Fruit fly (Drosophila melanogaster) whole organism, pupa: ENCODE data around the gene Eip75B.

ENCODE experiments used
- CG10348 ChIP-seq: fragments of 200-800 bp; sonication (Bioruptor generic); IDR thresholded peaks from 2 replicates; pipeline ENCODE4 v1.3.6; 2022; ENCODE audit warnings: missing biosample characterization, missing genetic modification characterization
- CG12605 ChIP-seq: fragments of 200-800 bp; sonication (Bioruptor generic); IDR thresholded peaks from 2 replicates; pipeline ENCODE4 v1.3.6; 2022; ENCODE audit warnings: missing biosample characterization, missing genetic modification characterization
- CG13204 ChIP-seq: fragments of 200-800 bp; sonication (Bioruptor generic); optimal IDR thresholded peaks from 2 replicates; lab custom pipeline; 2018; ENCODE audit warnings: missing biosample characterization, mild to moderate bottlenecking, missing genetic modification characterization, moderate library complexity
- CG14655 ChIP-seq: fragments of 200-800 bp; sonication (Bioruptor generic); optimal IDR thresholded peaks from 3 replicates; lab custom pipeline; 2017; ENCODE audit warnings: mild to moderate bottlenecking, missing biosample characterization, missing genetic modification reagents, missing genetic modification characterization
- CG15710 ChIP-seq: fragments of 200-800 bp; sonication (Bioruptor generic); optimal IDR thresholded peaks from 2 replicates; lab custom pipeline; 2018; ENCODE audit warnings: missing biosample characterization, mild to moderate bottlenecking, missing genetic modification characterization, moderate library complexity
- CG17806 ChIP-seq: fragments of 200-800 bp; sonication (Bioruptor generic); optimal IDR thresholded peaks from 2 replicates; lab custom pipeline; 2018; ENCODE audit warnings: missing biosample characterization, mild to moderate bottlenecking, missing genetic modification characterization, moderate library complexity
- CG32121 ChIP-seq: fragments of 200-800 bp; sonication (Bioruptor generic); IDR thresholded peaks from 2 replicates; pipeline ENCODE4 v1.3.6; 2022; ENCODE audit warnings: missing biosample characterization, missing genetic modification characterization
- CG34367 ChIP-seq: fragments of 200-800 bp; sonication (Bioruptor generic); optimal IDR thresholded peaks from 2 replicates; lab custom pipeline; 2018; ENCODE audit warnings: missing biosample characterization, mild to moderate bottlenecking, missing genetic modification characterization
- CG4496 ChIP-seq: fragments of 200-800 bp; sonication (Bioruptor generic); IDR thresholded peaks from 3 replicates; pipeline ENCODE4 v1.3.6; 2022; ENCODE audit warnings: missing biosample characterization, missing genetic modification characterization
- CG8159 ChIP-seq: fragments of 200-800 bp; sonication (Bioruptor generic); optimal IDR thresholded peaks from 3 replicates; lab custom pipeline; 2018; ENCODE audit warnings: missing biosample characterization, mild to moderate bottlenecking, missing genetic modification characterization, moderate library complexity
- CG8301 ChIP-seq: fragments of 200-800 bp; sonication (Bioruptor generic); optimal IDR thresholded peaks from 2 replicates; lab custom pipeline; 2018; ENCODE audit warnings: missing biosample characterization, mild to moderate bottlenecking, missing genetic modification characterization
- CG9948 ChIP-seq: fragments of 200-800 bp; sonication (Bioruptor generic); optimal IDR thresholded peaks from 2 replicates; lab custom pipeline; 2018; ENCODE audit warnings: missing biosample characterization, mild to moderate bottlenecking, missing genetic modification characterization, moderate library complexity
- D1 ChIP-seq: fragments of 200-800 bp; sonication (Bioruptor generic); optimal IDR thresholded peaks from 2 replicates; lab custom pipeline; 2018; ENCODE audit warnings: missing biosample characterization, mild to moderate bottlenecking, missing genetic modification characterization, moderate library complexity
- EcR ChIP-seq: fragments of 200-800 bp; sonication (Bioruptor generic); optimal IDR thresholded peaks from 3 replicates; lab custom pipeline; 2019; ENCODE audit warnings: missing biosample characterization, missing genetic modification characterization, mild to moderate bottlenecking, moderate library complexity, missing genetic modification reagents
- Ets98B ChIP-seq: fragments of 200-800 bp; sonication (Bioruptor generic); IDR thresholded peaks from 2 replicates; pipeline ENCODE4 v1.3.6; 2022; ENCODE audit warnings: missing biosample characterization, missing genetic modification characterization
- Pif1A ChIP-seq: fragments of 200-800 bp; sonication (Bioruptor generic); optimal IDR thresholded peaks from 3 replicates; lab custom pipeline; 2016; ENCODE audit warnings: missing biosample characterization, missing genetic modification characterization
- Pif1B ChIP-seq: fragments of 200-800 bp; sonication (Bioruptor generic); optimal IDR thresholded peaks from 3 replicates; lab custom pipeline; 2016; ENCODE audit warnings: missing biosample characterization, missing genetic modification characterization
- Snoo ChIP-seq: fragments of 200-800 bp; sonication (Bioruptor generic); optimal IDR thresholded peaks from 3 replicates; lab custom pipeline; 2017; ENCODE audit warnings: missing biosample characterization, mild to moderate bottlenecking, missing genetic modification characterization, inconsistent platforms
- fd96Ca ChIP-seq: fragments of 200-800 bp; sonication (Bioruptor generic); IDR thresholded peaks from 3 replicates; pipeline ENCODE4 v1.3.6; 2022; ENCODE audit warnings: missing biosample characterization, missing genetic modification characterization
- gl ChIP-seq: fragments of 200-800 bp; sonication (Bioruptor generic); optimal IDR thresholded peaks from 2 replicates; lab custom pipeline; 2018; ENCODE audit warnings: missing biosample characterization, mild to moderate bottlenecking, missing genetic modification characterization
- rn ChIP-seq: fragments of 200-800 bp; sonication (Bioruptor generic); IDR thresholded peaks from 2 replicates; pipeline ENCODE4 v1.3.6; 2022; ENCODE audit warnings: missing biosample characterization, missing genetic modification characterization

Gene Eip75B

dm6 chr3L:18062959-18063510 is 1.5 kb downstream of the Eip75B start:
- TF ChIP-seq CG4496, result peak; percentile 85
- TF ChIP-seq CG32121 (GFP tag; lab: Robert Waterston, UW), result peak; percentile 78
- peak; percentile 78 for TF ChIP-seq CG34367 (tag; lab: Kevin White, UChicago)
- no peak for TF ChIP-seq rn
- peak; percentile 85 for TF ChIP-seq Pif1A (GFP tag; lab: Kevin White, UChicago)
- TF ChIP-seq CG13204, result peak; percentile 76
- TF ChIP-seq Ets98B (GFP tag; lab: Robert Waterston, UW), result peak; percentile 76
- peak; percentile 55 for TF ChIP-seq Snoo
- TF ChIP-seq CG17806 (tag; lab: Kevin White, UChicago), result peak; percentile 80
- TF ChIP-seq D1 (tag; lab: Kevin White, UChicago), result peak; percentile 81
- no peak for TF ChIP-seq CG10348 (GFP tag; lab: Robert Waterston, UW)
- peak; percentile 84 for TF ChIP-seq CG8159
- peak; percentile 82 for TF ChIP-seq CG8301 (tag; lab: Kevin White, UChicago)
- peak; percentile 63 for TF ChIP-seq Pif1B (GFP tag; lab: Kevin White, UChicago)
- TF ChIP-seq CG12605 (GFP tag; lab: Robert Waterston, UW), result no peak; the same call in none of the 2 replicates
- peak; percentile 83 for TF ChIP-seq fd96Ca
- TF ChIP-seq gl, result peak; percentile 84
- TF ChIP-seq CG9948 (tag; lab: Kevin White, UChicago), result peak; percentile 71
- TF ChIP-seq CG15710 (tag; lab: Kevin White, UChicago), result peak; percentile 83
- TF ChIP-seq CG14655, result peak; percentile 90
- peak; percentile 95 for TF ChIP-seq EcR

dm6 chr3L:18061713-18062365 is 2.7 kb downstream of the Eip75B start:
- peak; percentile 40 for TF ChIP-seq CG14655
- TF ChIP-seq CG32121 (GFP tag; lab: Robert Waterston, UW), result no peak
- TF ChIP-seq CG10348 (GFP tag; lab: Robert Waterston, UW), result no peak
- peak; percentile 84 for TF ChIP-seq EcR
- peak; percentile 45 for TF ChIP-seq CG8301 (tag; lab: Kevin White, UChicago)
- TF ChIP-seq Ets98B (GFP tag; lab: Robert Waterston, UW), result peak; percentile 12; the same call in 1 of the 2 replicates
- no peak for TF ChIP-seq CG9948 (tag; lab: Kevin White, UChicago)
- TF ChIP-seq D1 (tag; lab: Kevin White, UChicago), result peak; percentile 23
- TF ChIP-seq CG15710 (tag; lab: Kevin White, UChicago), result peak; percentile 16
- TF ChIP-seq gl, result peak; percentile 41
- peak; percentile 65 for TF ChIP-seq Snoo
- peak; percentile 39; the same call in 1 of the 3 replicates for TF ChIP-seq CG4496
- TF ChIP-seq fd96Ca, result no peak
- peak; percentile 29 for TF ChIP-seq CG34367 (tag; lab: Kevin White, UChicago)
- peak; percentile 2 for TF ChIP-seq CG17806 (tag; lab: Kevin White, UChicago)
- peak; percentile 28 for TF ChIP-seq CG8159
- TF ChIP-seq Pif1B (GFP tag; lab: Kevin White, UChicago), result peak; percentile 49
- TF ChIP-seq rn, result no peak
- peak; percentile 40 for TF ChIP-seq Pif1A (GFP tag; lab: Kevin White, UChicago)
- TF ChIP-seq CG12605 (GFP tag; lab: Robert Waterston, UW), result peak; percentile 59; the same call in 1 of the 2 replicates
- peak; percentile 15 for TF ChIP-seq CG13204

- TF ChIP-seq D1 (tag; lab: Kevin White, UChicago) (no peak), CG10348 (GFP tag; lab: Robert Waterston, UW) (no peak), CG34367 (tag; lab: Kevin White, UChicago) (no peak), gl (no peak), EcR (no peak), CG9948 (tag; lab: Kevin White, UChicago) (no peak), CG32121 (GFP tag; lab: Robert Waterston, UW) (no peak), fd96Ca (no peak), Snoo (no peak), CG4496 (no peak), CG13204 (no peak), CG8159 (no peak), CG12605 (GFP tag; lab: Robert Waterston, UW) (no peak), CG15710 (tag; lab: Kevin White, UChicago) (no peak), CG14655 (no peak), Ets98B (GFP tag; lab: Robert Waterston, UW) (no peak), CG17806 (tag; lab: Kevin White, UChicago) (no peak), rn (no peak)
Observed at dm6 chr3L:18061240-18061639, 3.3 kb downstream of the Eip75B start.

- TF ChIP-seq CG12605 (GFP tag; lab: Robert Waterston, UW), result no peak
- TF ChIP-seq Snoo, result no peak
- peak; percentile 60 for TF ChIP-seq CG17806 (tag; lab: Kevin White, UChicago)
- no peak for TF ChIP-seq CG32121 (GFP tag; lab: Robert Waterston, UW)
- TF ChIP-seq CG13204, result peak; percentile 78
- peak; percentile 68 for TF ChIP-seq CG15710 (tag; lab: Kevin White, UChicago)
- TF ChIP-seq CG34367 (tag; lab: Kevin White, UChicago), result peak; percentile 53
- peak; percentile 19 for TF ChIP-seq CG9948 (tag; lab: Kevin White, UChicago)
- no peak for TF ChIP-seq CG4496
- peak; percentile 17 for TF ChIP-seq gl
- TF ChIP-seq EcR, result peak; percentile 80
Observed at dm6 chr3L:18057752-18058518, 6.6 kb downstream of the Eip75B start.

- TF ChIP-seq CG8301 (tag; lab: Kevin White, UChicago) (no peak), Pif1A (GFP tag; lab: Kevin White, UChicago) (no peak), rn (no peak), CG32121 (GFP tag; lab: Robert Waterston, UW) (no peak), CG34367 (tag; lab: Kevin White, UChicago) (no peak), Pif1B (GFP tag; lab: Kevin White, UChicago) (no peak), EcR (peak; percentile 93)
Observed at dm6 chr3L:18057033-18057432, 7.5 kb downstream of the Eip75B start.
